Fruit fly (Drosophila melanogaster): Measurements from ENCODE around the gene Pect.

The Pect gene

DNA sequence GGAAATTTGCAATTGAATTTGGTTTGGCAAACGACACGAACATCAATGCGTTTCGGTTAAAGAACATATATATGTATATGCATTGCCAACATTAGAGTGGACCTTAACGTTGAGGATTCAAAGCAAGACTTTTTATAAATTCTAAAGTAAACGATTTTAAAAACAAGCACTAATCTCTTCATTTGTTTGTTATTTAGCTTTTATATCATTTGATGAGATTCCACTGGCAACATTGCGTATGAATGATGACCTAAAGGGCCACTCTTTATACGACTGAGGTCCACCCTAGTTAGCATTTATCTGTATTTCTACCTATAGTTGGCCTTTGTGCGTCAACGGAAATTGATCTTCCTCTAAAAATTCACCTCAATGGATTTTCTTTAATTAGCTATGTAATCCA lies 55.1 kb downstream of the Pect start (continued):
- TF ChIP-seq sug (tag; optimal IDR thresholded peaks at IDR 0.05) (no peak), Spps (tag; optimal IDR thresholded peaks at IDR 0.05) (no peak), mld (GFP tag; IDR thresholded peaks at IDR 0.05; ENCODE audit: partially characterized antibody) (no peak), Drgx (GFP tag; IDR thresholded peaks at IDR 0.05) (peak; percentile 53; the same call in 1 of the 2 replicates), dan (GFP tag; IDR thresholded peaks at IDR 0.05) (no peak), tio (GFP tag; optimal IDR thresholded peaks at IDR 0.05) (no peak), bsh (GFP tag; optimal IDR thresholded peaks at IDR 0.05) (peak in 1 of 2 experiments; percentile 52), twi (tag; optimal IDR thresholded peaks at IDR 0.05) (no peak), kni (GFP tag; optimal IDR thresholded peaks at IDR 0.05) (no peak), CG34422 (GFP tag; IDR thresholded peaks at IDR 0.05) (no peak), fd96Cb (tag; optimal IDR thresholded peaks at IDR 0.05) (peak; percentile 19), caup (GFP tag; optimal IDR thresholded peaks at IDR 0.05; ENCODE audit: severe bottlenecking) (no peak)

DNA sequence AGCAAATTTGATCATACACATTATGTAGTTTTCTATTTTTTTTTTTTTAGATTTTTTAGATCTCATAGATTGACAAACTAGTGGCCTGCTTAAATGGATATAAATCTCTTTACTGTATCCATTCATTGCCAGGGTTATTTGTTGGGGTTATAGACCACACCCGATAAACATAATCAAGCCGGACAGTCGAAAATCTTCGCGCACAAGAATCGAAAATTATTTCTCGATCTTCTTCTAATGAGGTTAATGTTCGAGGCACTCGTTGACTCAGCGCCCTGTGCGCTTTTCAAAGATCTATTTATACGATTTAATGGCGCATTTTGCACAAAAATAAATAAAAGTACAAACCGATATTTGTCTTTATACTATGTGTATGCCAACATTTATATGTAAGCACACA lies 56.1 kb downstream of the Pect start, which contains the start of gene CG31730:
Gene CG31730, minus strand, starts transcription at position 101 of the 400 bp plus-strand sequence.
- TF ChIP-seq chinmo (GFP tag; IDR thresholded peaks at IDR 0.05; ENCODE audit: partially characterized antibody) (0 out of 4 replicates have a peak, but pooled peaks have one; percentile 35), Antp (GFP tag; optimal IDR thresholded peaks at IDR 0.05) (no peak), sens (GFP tag) (peak; percentile 13)

Data from whole organism, embryonic.